Fruit fly (Drosophila melanogaster): Measurements from ENCODE around the gene CG13288.

The CG13288 gene

dm6 chr3L:5869614-5870204 is 37.5 kb upstream of the CG13288 start (continued):
- TF ChIP-seq crc (GFP tag; optimal IDR thresholded peaks at IDR 0.05) (no peak), ase (GFP tag; IDR thresholded peaks at IDR 0.05) (peak; percentile 80), CG14667 (GFP tag; IDR thresholded peaks at IDR 0.05) (peak; percentile 59), Lim3 (GFP tag; IDR thresholded peaks at IDR 0.05) (no peak), CG17802 (tag; optimal IDR thresholded peaks at IDR 0.05) (peak; percentile 43), croc (GFP tag; conservative IDR thresholded peaks at IDR 0.05) (peak; percentile 68), CG9876 (GFP tag; optimal IDR thresholded peaks at IDR 0.05) (peak; percentile 61), Oli (tag; optimal IDR thresholded peaks at IDR 0.05) (peak; percentile 20), CG6813 (GFP tag; optimal IDR thresholded peaks at IDR 0.05) (no peak), Blimp-1 (GFP tag; optimal IDR thresholded peaks at IDR 0.05) (peak; percentile 71), CG7987 (GFP tag; optimal IDR thresholded peaks at IDR 0.05) (peak; percentile 93), CG18011 (GFP tag; optimal IDR thresholded peaks at IDR 0.05) (peak; percentile 99), Xbp1 (GFP tag; optimal IDR thresholded peaks at IDR 0.05) (peak; percentile 81), CG12104 (GFP tag; optimal IDR thresholded peaks at IDR 0.05) (peak; percentile 36), ftz-f1 (GFP tag; optimal IDR thresholded peaks at IDR 0.05) (peak; percentile 49), CG13624 (GFP tag; optimal IDR thresholded peaks at IDR 0.05) (peak; percentile 25), CG8944 (GFP tag; optimal IDR thresholded peaks at IDR 0.05) (peak; percentile 54), CG3065 (GFP tag; optimal IDR thresholded peaks at IDR 0.05) (no peak), CG6689 (GFP tag; IDR thresholded peaks at IDR 0.05) (peak; percentile 54), Sry-β (GFP tag; optimal IDR thresholded peaks at IDR 0.05) (peak; percentile 9), CG14441 (GFP tag; IDR thresholded peaks at IDR 0.05) (peak; percentile 77), TFAM (GFP tag; optimal IDR thresholded peaks at IDR 0.05) (peak; percentile 21), CG31224 (GFP tag; IDR thresholded peaks at IDR 0.05) (peak; percentile 56; the same call in 1 of the 2 replicates), sima (GFP tag; optimal IDR thresholded peaks at IDR 0.05) (peak; percentile 28), CG9609 (GFP tag; optimal IDR thresholded peaks at IDR 0.05) (peak; percentile 26), cato (GFP tag; optimal IDR thresholded peaks at IDR 0.05; ENCODE audit: borderline replicate concordance) (peak; percentile 6), vvl (GFP tag; IDR thresholded peaks at IDR 0.05) (peak; percentile 97), kah (GFP tag; optimal IDR thresholded peaks at IDR 0.05) (no peak), sd (tag; optimal IDR thresholded peaks at IDR 0.05) (no peak), CG4617 (GFP tag; optimal IDR thresholded peaks at IDR 0.05; ENCODE audit: borderline replicate concordance) (peak; percentile 54), pzg (GFP tag; optimal IDR thresholded peaks at IDR 0.05) (peak; percentile 31), CG17361 (GFP tag; IDR thresholded peaks at IDR 0.05) (peak; percentile 63; the same call in 1 of the 3 replicates), ems (GFP tag; optimal IDR thresholded peaks at IDR 0.05) (peak; percentile 59), CG13296 (GFP tag; optimal IDR thresholded peaks at IDR 0.05) (no peak), ERR (GFP tag; optimal IDR thresholded peaks at IDR 0.05) (no peak), CG11695 (GFP tag; IDR thresholded peaks at IDR 0.05) (no peak), Optix (GFP tag; IDR thresholded peaks at IDR 0.05) (peak; percentile 60; the same call in 2 of the 3 replicates), CG3407 (GFP tag; optimal IDR thresholded peaks at IDR 0.05) (no peak)

dm6 chr3L:5871201-5871600 is 36.0 kb upstream of the CG13288 start, which contains the start of gene CG5568:
TSS of gene CG5568 (plus strand) at chr3L:5871501.
- TF ChIP-seq toy (GFP tag; IDR thresholded peaks at IDR 0.05), result no peak
- no peak for TF ChIP-seq dimm (GFP tag; IDR thresholded peaks at IDR 0.05)
- TF ChIP-seq CG12769 (tag; optimal IDR thresholded peaks at IDR 0.05), result no peak
- no peak for TF ChIP-seq CG15479 (GFP tag; optimal IDR thresholded peaks at IDR 0.05)
- no peak for TF ChIP-seq Max (GFP tag; optimal IDR thresholded peaks at IDR 0.05)
- TF ChIP-seq CG14441 (GFP tag; IDR thresholded peaks at IDR 0.05), result no peak
- no peak for TF ChIP-seq cg (GFP tag; optimal IDR thresholded peaks at IDR 0.05)
- no peak for TF ChIP-seq CG10431 (GFP tag; optimal IDR thresholded peaks at IDR 0.05)
- no peak for TF ChIP-seq Dbx (GFP tag; IDR thresholded peaks at IDR 0.05)
- no peak for TF ChIP-seq Awh (GFP tag; IDR thresholded peaks at IDR 0.05)
- no peak for TF ChIP-seq CG10462 (GFP tag; optimal IDR thresholded peaks at IDR 0.05)
- no peak for TF ChIP-seq CG33213 (GFP tag; optimal IDR thresholded peaks at IDR 0.05)
- TF ChIP-seq Atf-2 (GFP tag; optimal IDR thresholded peaks at IDR 0.05), result no peak
